Worm (Caenorhabditis elegans): ENCODE measurements around the gene nlp-76.

ce11 chrX:12700456-12700855 is 36.8 kb upstream of the nlp-76 start, which contains the start of gene nhr-26:
- TF ChIP-seq daf-12 (tag; optimal IDR thresholded peaks at IDR 0.05) (no peak), elt-3 (tag; optimal IDR thresholded peaks at IDR 0.05) (no peak)

All from whole organism, L3 larva.